Worm (Caenorhabditis elegans) whole organism, L4 larva: ENCODE measurements around the gene F54D5.3.
A peak's percentile ranks its signal among the peaks of the same experiment; 100 is the strongest.

ENCODE experiments used
- ZK337.2 ChIP-seq: fragments of 200-800 bp; sonication (Bioruptor generic); IDR thresholded peaks from 2 replicates; pipeline ENCODE4 v1.3.6; 2022; ENCODE audit warnings: missing genetic modification reagents, missing genetic modification characterization, missing compliant biosample characterization
- aha-1 ChIP-seq: fragments of 150-350 bp; peaks from one replicate; lab custom pipeline; 2014; ENCODE audit warnings: missing biosample characterization, missing genetic modification characterization
- aly-2 ChIP-seq: sonication (generic microtip); optimal IDR thresholded peaks from 2 replicates; lab custom pipeline; 2018; ENCODE audit warnings: missing biosample characterization, missing genetic modification characterization
- ceh-44 ChIP-seq: fragments of 200-800 bp; sonication (Bioruptor generic); IDR thresholded peaks from 2 replicates; pipeline ENCODE4 v1.3.6; 2022; ENCODE audit warnings: missing genetic modification reagents, missing genetic modification characterization, missing compliant biosample characterization
- ces-1 ChIP-seq: fragments of 150-350 bp; sonication (generic microtip); optimal IDR thresholded peaks from 4 replicates; lab custom pipeline; 2014; ENCODE audit warnings: missing biosample characterization, missing genetic modification reagents, missing genetic modification characterization
- ctbp-1 ChIP-seq: fragments of 200-800 bp; sonication (Bioruptor generic); IDR thresholded peaks from 2 replicates; pipeline ENCODE4 v1.3.6; 2022; ENCODE audit warnings: missing genetic modification reagents, missing genetic modification characterization, missing compliant biosample characterization
- daf-16 ChIP-seq, 3 experiments: sonication (generic microtip); optimal IDR thresholded peaks; 2 replicates each; lab custom pipeline; 2016 to 2017; ENCODE audit warnings: missing genetic modification characterization in 3 of 3, missing genetic modification reagents in 3 of 3, mild to moderate bottlenecking in 2 of 3, missing compliant biosample characterization in 2 of 3, missing biosample characterization in 1 of 3, moderate library complexity in 1 of 3
- daf-8 ChIP-seq: fragments of 200-800 bp; sonication (Bioruptor generic); IDR thresholded peaks from 2 replicates; pipeline ENCODE4 v1.3.6; 2022; ENCODE audit warnings: missing genetic modification characterization, missing compliant biosample characterization
- dpl-1 ChIP-seq: fragments of 150-350 bp; optimal IDR thresholded peaks from 2 replicates; lab custom pipeline; 2014; ENCODE audit warnings: missing biosample characterization, missing genetic modification reagents, missing genetic modification characterization
- dve-1 ChIP-seq: sonication (generic microtip); optimal IDR thresholded peaks from 2 replicates; lab custom pipeline; 2017; ENCODE audit warnings: antibody characterized with exemption, mild to moderate bottlenecking, missing genetic modification characterization, missing compliant biosample characterization; ENCODE audit not compliant: insufficient read depth
- egl-43 ChIP-seq: fragments of 200-800 bp; sonication (Bioruptor generic); IDR thresholded peaks from 2 replicates; pipeline ENCODE4 v1.3.6; 2022; ENCODE audit warnings: missing genetic modification reagents, missing genetic modification characterization, missing compliant biosample characterization
- fkh-10 ChIP-seq: fragments of 150-350 bp; optimal IDR thresholded peaks from 2 replicates; lab custom pipeline; 2014; ENCODE audit warnings: missing biosample characterization, missing genetic modification reagents, missing genetic modification characterization
- fos-1 ChIP-seq: fragments of 150-350 bp; optimal IDR thresholded peaks from 2 replicates; lab custom pipeline; 2014; ENCODE audit warnings: missing biosample characterization, missing genetic modification characterization
- gei-8 ChIP-seq: fragments of 200-800 bp; sonication (Bioruptor generic); optimal IDR thresholded peaks from 2 replicates; lab custom pipeline; 2018; ENCODE audit warnings: mild to moderate bottlenecking, missing genetic modification characterization, missing compliant biosample characterization
- hif-1 ChIP-seq, 2 experiments: sonication (generic microtip); optimal IDR thresholded peaks; 2 replicates each; lab custom pipeline; 2016 to 2017; ENCODE audit warnings: missing compliant biosample characterization in 2 of 2, missing genetic modification characterization in 2 of 2, missing genetic modification reagents in 2 of 2, missing genotype in 2 of 2, mild to moderate bottlenecking in 1 of 2
- hmg-1.1 ChIP-seq: fragments of 200-800 bp; sonication (Bioruptor generic); IDR thresholded peaks from 2 replicates; pipeline ENCODE4 v1.3.6; 2022; ENCODE audit warnings: missing genetic modification reagents, missing genetic modification characterization, missing compliant biosample characterization
- lim-7 ChIP-seq: fragments of 200-800 bp; sonication (Bioruptor generic); IDR thresholded peaks from 2 replicates; pipeline ENCODE4 v1.3.6; 2022; ENCODE audit warnings: missing genetic modification characterization, missing compliant biosample characterization
- lin-1 ChIP-seq: fragments of 200-800 bp; sonication (Bioruptor generic); IDR thresholded peaks from 2 replicates; pipeline ENCODE4 v1.3.6; 2022; ENCODE audit warnings: missing genetic modification reagents, missing genetic modification characterization, missing compliant biosample characterization
- lin-13 ChIP-seq: fragments of 150-350 bp; optimal IDR thresholded peaks from 2 replicates; lab custom pipeline; 2014; ENCODE audit warnings: missing biosample characterization, missing genetic modification reagents, missing genetic modification characterization
- lin-38 ChIP-seq: fragments of 200-800 bp; sonication (Bioruptor generic); IDR thresholded peaks from 2 replicates; pipeline ENCODE4 v1.3.6; 2022; ENCODE audit warnings: missing genetic modification reagents, missing genetic modification characterization, missing compliant biosample characterization
- lir-3 ChIP-seq: sonication (generic microtip); optimal IDR thresholded peaks from 2 replicates; lab custom pipeline; 2016; ENCODE audit warnings: mild to moderate bottlenecking, missing genetic modification characterization, missing compliant biosample characterization
- lsy-2 ChIP-seq, 2 experiments: fragments of 150-350 bp in 1 of 2; sonication (generic microtip) in 1 of 2; optimal IDR thresholded peaks; 2 replicates each; lab custom pipeline; 2014 to 2017; ENCODE audit warnings: missing biosample characterization in 2 of 2, missing genetic modification characterization in 2 of 2
- mdl-1 ChIP-seq, 2 experiments: fragments of 150-350 bp in 1 of 2; sonication (generic microtip) in 1 of 2; optimal IDR thresholded peaks; 2 replicates each; lab custom pipeline; 2014 to 2017; ENCODE audit warnings: missing biosample characterization in 2 of 2, missing genetic modification characterization in 2 of 2
- mes-2 ChIP-seq: sonication (generic microtip); optimal IDR thresholded peaks from 2 replicates; lab custom pipeline; 2016; ENCODE audit warnings: missing genotype, mild to moderate bottlenecking, missing genetic modification characterization, missing compliant biosample characterization; ENCODE audit not compliant: poor library complexity, severe bottlenecking
- mxl-2 ChIP-seq: fragments of 200-800 bp; sonication (Bioruptor generic); conservative IDR thresholded peaks from 2 replicates; pipeline ENCODE4 v1.3.6; 2022; ENCODE audit warnings: missing genetic modification reagents, missing genetic modification characterization, missing compliant biosample characterization
- nhr-237 ChIP-seq: sonication (generic microtip); optimal IDR thresholded peaks from 2 replicates; lab custom pipeline; 2017; ENCODE audit warnings: missing biosample characterization, missing genetic modification characterization
- nhr-28 ChIP-seq: fragments of 150-350 bp; optimal IDR thresholded peaks from 2 replicates; lab custom pipeline; 2014; ENCODE audit warnings: missing biosample characterization, missing genetic modification characterization
- pha-4 ChIP-seq, 2 experiments: fragments of 150-350 bp in 1 of 2; fragments of 200-800 bp in 1 of 2; sonication (Bioruptor generic) in 1 of 2; IDR thresholded peaks in 1 of 2; optimal IDR thresholded peaks in 1 of 2; 2 replicates each; pipeline versions ENCODE4 v1.3.6 to Lab custom; 2014 to 2022; ENCODE audit warnings: missing genetic modification characterization in 2 of 2, missing genetic modification reagents in 2 of 2, missing biosample characterization in 1 of 2, missing compliant biosample characterization in 1 of 2
- php-3 ChIP-seq: fragments of 200-800 bp; sonication (Bioruptor generic); IDR thresholded peaks from 2 replicates; pipeline ENCODE4 v1.3.6; 2022; ENCODE audit warnings: missing genetic modification reagents, missing genetic modification characterization, missing compliant biosample characterization
- pqm-1 ChIP-seq: sonication (generic microtip); optimal IDR thresholded peaks from 2 replicates; lab custom pipeline; 2017; ENCODE audit warnings: missing biosample characterization, missing genetic modification characterization
- rbr-2 ChIP-seq: sonication (generic microtip); optimal IDR thresholded peaks from 2 replicates; lab custom pipeline; 2016; ENCODE audit warnings: missing genotype, missing genetic modification characterization, missing compliant biosample characterization
- set-16 ChIP-seq: fragments of 200-800 bp; sonication (Bioruptor generic); IDR thresholded peaks from 2 replicates; pipeline ENCODE4 v1.3.6; 2022; ENCODE audit warnings: missing genetic modification reagents, missing genetic modification characterization, missing compliant biosample characterization
- spr-1 ChIP-seq: sonication (generic microtip); optimal IDR thresholded peaks from 2 replicates; lab custom pipeline; 2016; ENCODE audit warnings: mild to moderate bottlenecking, missing genetic modification characterization, missing compliant biosample characterization
- unc-130 ChIP-seq: sonication (generic microtip); optimal IDR thresholded peaks from 2 replicates; lab custom pipeline; 2016; ENCODE audit warnings: missing genetic modification reagents, missing genetic modification characterization, missing compliant biosample characterization
- unc-62 ChIP-seq, 3 experiments: fragments of 150-350 bp in 1 of 3; sonication (generic microtip); optimal IDR thresholded peaks in 2 of 3; peaks in 1 of 3; 1 replicate in 1 of 3; 2 replicates in 2 of 3; lab custom pipeline; 2014 to 2017; ENCODE audit warnings: missing biosample characterization in 3 of 3, missing genetic modification characterization in 3 of 3, missing genetic modification reagents in 3 of 3, missing genotype in 1 of 3
- zag-1 ChIP-seq: fragments of 150-350 bp; optimal IDR thresholded peaks from 2 replicates; lab custom pipeline; 2014; ENCODE audit warnings: missing biosample characterization, missing genetic modification characterization
- zfp-2 ChIP-seq: sonication (generic microtip); optimal IDR thresholded peaks from 2 replicates; lab custom pipeline; 2016; ENCODE audit warnings: mild to moderate bottlenecking, missing genetic modification characterization, missing compliant biosample characterization
- zfp-3 ChIP-seq: fragments of 200-800 bp; sonication (Bioruptor generic); conservative IDR thresholded peaks from 2 replicates; pipeline ENCODE4 v1.3.6; 2022; ENCODE audit warnings: missing genetic modification reagents, missing genetic modification characterization, missing compliant biosample characterization
- ztf-11 ChIP-seq: fragments of 150-350 bp; optimal IDR thresholded peaks from 2 replicates; lab custom pipeline; 2014; ENCODE audit warnings: missing biosample characterization, missing genetic modification characterization

Gene F54D5.3

ce11 chrII:11578327-11578726 is 6.7 kb downstream of the F54D5.3 start, which contains the start of gene smc-6:
smc-6 (plus strand) TSS chrII:11578716.
- TF ChIP-seq zfp-2, result no peak
- peak; percentile 18 for TF ChIP-seq fkh-10 (GFP tag; lab: Kevin White, UChicago)
- peak; percentile 83 for TF ChIP-seq mes-2 (tag; lab: Kevin White, UChicago)
- TF ChIP-seq ceh-44 (GFP tag; lab: Robert Waterston, UW), result no peak
- TF ChIP-seq daf-16 (GFP tag; optimal IDR thresholded peaks at IDR 0.05; lab: Kevin White, UChicago), result no peak
- peak; percentile 16 for TF ChIP-seq daf-16 (tag; optimal IDR thresholded peaks at IDR 0.05; lab: Kevin White, UChicago)
- TF ChIP-seq dve-1 (tag; lab: Kevin White, UChicago), result peak; percentile 27
- peak; percentile 13 for TF ChIP-seq nhr-28 (tag; lab: Kevin White, UChicago)
- no peak for TF ChIP-seq pha-4 (GFP tag; IDR thresholded peaks at IDR 0.05; lab: Robert Waterston, UW)
- TF ChIP-seq pha-4 (tag; optimal IDR thresholded peaks at IDR 0.05; lab: Kevin White, UChicago), result peak; percentile 47
- TF ChIP-seq hmg-1.1 (GFP tag; lab: Robert Waterston, UW), result peak; percentile 40; the same call in 1 of the 2 replicates
- TF ChIP-seq nhr-237, result no peak
- peak; percentile 65 for TF ChIP-seq dpl-1 (GFP tag; lab: Kevin White, UChicago)
- TF ChIP-seq aha-1 (tag; lab: Kevin White, UChicago), result peak; percentile 56

DNA sequence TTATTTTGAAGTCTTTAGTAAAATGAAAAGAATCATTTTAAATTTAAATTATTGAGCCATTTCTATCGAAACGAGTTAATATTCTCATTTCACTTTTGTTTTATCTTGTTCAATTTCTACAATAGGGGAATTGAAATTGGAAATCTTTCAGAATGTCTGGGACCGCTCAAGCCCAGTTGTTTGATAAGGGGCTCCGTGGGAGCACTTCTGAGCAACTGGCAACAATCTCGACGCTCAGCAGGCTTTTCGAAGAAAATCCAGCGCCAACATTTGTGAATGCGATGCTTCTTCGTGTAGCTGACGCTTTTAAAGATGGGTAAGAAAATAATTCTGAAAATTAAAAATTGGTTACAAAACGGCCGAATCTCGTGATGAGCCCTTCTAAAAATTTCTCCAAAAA is 11.1 kb downstream of the F54D5.3 start, which contains the start of gene ints-7:
ints-7 (plus strand) TSS at position 152 of the 400 bp plus-strand sequence.
- TF ChIP-seq lin-38 (GFP tag; lab: Robert Waterston, UW) (peak; percentile 30; the same call in 1 of the 2 replicates), lir-3 (no peak)

DNA sequence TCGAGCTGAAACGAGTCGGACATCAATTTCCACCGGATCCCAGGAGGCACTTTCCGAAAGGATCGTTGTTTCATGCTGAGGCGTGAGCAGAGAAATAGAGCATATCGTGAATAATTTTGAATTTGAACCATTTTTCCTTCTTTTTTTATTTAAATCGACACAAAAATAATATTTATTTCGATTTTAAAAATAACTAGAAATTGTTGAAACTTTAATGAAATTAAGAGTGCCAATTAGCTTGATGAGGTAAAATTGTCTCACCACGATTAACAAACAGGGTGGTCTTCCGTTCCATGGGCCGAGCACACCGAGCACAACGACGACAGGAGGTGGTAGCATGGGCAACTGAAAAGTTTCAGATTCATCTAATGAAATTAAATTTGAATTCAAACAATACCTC is 16.7 kb downstream of the F54D5.3 start:
- TF ChIP-seq unc-62 (GFP tag; optimal IDR thresholded peaks at IDR 0.05 in 1 of 2; lab: Kevin White, UChicago) (peak in 1 of 2 experiments; percentile 61), unc-62 (tag; optimal IDR thresholded peaks at IDR 0.05; lab: Kevin White, UChicago) (no peak), egl-43 (GFP tag; lab: Robert Waterston, UW) (no peak)

- no peak for TF ChIP-seq daf-8 (GFP tag; lab: Robert Waterston, UW)
- TF ChIP-seq aha-1 (tag; lab: Kevin White, UChicago), result peak; percentile 69
- TF ChIP-seq spr-1 (tag; lab: Kevin White, UChicago), result no peak
- TF ChIP-seq lin-13 (GFP tag; lab: Kevin White, UChicago), result no peak
These were observed 20.0 kb downstream of the F54D5.3 start for ce11 chrII:11591558-11591957.

DNA sequence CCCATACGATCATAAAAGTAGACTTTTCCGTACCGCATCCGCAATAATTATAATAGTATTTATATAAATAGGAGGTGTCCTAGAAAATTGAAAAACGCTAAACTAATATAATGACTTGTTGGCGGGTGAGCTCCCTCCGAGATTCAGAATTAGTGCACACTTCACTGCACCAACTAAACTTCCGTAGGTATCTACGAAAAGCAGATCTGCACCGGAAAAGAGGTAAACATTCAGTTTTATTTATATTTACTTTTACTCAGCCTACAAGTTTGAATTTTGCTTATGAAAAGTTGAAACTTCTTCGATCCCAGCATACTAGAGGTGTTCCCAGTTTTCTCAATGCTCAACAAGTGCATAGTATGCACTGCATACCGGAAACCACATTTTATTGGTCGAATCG is 20.4 kb downstream of the F54D5.3 start, which contains the start of gene F07A11.1:
F07A11.1 (minus strand) TSS at position 101 of the 400 bp plus-strand sequence.
- TF ChIP-seq unc-130 (GFP tag; lab: Kevin White, UChicago) (peak; percentile 10), zfp-3 (no peak), fos-1 (no peak), mxl-2 (no peak), hif-1 (tag; optimal IDR thresholded peaks at IDR 0.05; lab: Kevin White, UChicago) (no peak), rbr-2 (tag; lab: Kevin White, UChicago) (no peak), ZK337.2 (GFP tag; lab: Robert Waterston, UW) (no peak), ces-1 (GFP tag; lab: Kevin White, UChicago) (no peak)

DNA sequence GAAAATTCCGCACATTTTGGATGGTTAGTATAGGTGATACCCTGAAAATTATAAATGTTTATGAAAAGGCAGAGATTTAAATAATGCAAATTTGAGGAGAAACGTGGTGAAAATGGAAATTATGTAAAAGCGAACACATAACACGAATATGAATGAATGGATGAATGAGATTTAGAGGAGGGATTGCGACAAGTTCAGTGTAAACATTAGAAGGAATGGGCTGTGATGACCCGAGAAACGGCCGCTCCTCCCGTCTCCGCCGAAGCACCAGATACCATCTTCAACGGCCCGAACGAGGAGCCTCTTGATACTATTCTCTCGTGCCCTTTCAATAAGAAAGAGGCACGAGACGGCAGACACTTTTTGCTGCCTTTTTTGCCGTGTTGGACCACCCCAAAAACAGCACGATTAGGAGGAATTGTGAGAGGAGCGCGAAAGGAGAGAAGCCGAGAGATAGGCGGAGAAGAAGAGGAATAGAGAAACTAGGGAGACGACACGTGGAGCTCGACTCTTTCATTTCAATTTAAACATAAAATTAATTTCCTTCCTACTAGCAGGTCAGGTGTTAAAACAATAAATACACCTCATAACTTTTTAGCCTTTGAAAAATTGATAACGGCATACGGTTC is 23.9 kb downstream of the F54D5.3 start, which contains the start of gene gfat-1:
gfat-1 (minus strand) TSS at position 51 of the 629 bp plus-strand sequence.
- peak; percentile 37 to 89 for TF ChIP-seq mdl-1 (tag; optimal IDR thresholded peaks at IDR 0.05; lab: Kevin White, UChicago)
- no peak for TF ChIP-seq php-3
- TF ChIP-seq lsy-2 (tag; optimal IDR thresholded peaks at IDR 0.05; lab: Kevin White, UChicago), result peak in 1 of 2 experiments; percentile 17
- no peak for TF ChIP-seq pqm-1 (tag; lab: Kevin White, UChicago)
- TF ChIP-seq lin-1 (GFP tag; lab: Robert Waterston, UW), result no peak
- 0 out of 2 replicates have a peak, but pooled peaks have one; percentile 34 for TF ChIP-seq ctbp-1 (GFP tag; lab: Robert Waterston, UW)
- TF ChIP-seq gei-8 (GFP tag; lab: Kevin White, UChicago), result no peak
- no peak for TF ChIP-seq ztf-11 (tag; lab: Kevin White, UChicago)
- peak; percentile 32 for TF ChIP-seq set-16 (GFP tag; lab: Robert Waterston, UW)
- TF ChIP-seq daf-8 (GFP tag; lab: Robert Waterston, UW), result no peak
- TF ChIP-seq dpl-1 (GFP tag; lab: Kevin White, UChicago), result peak; percentile 9
- TF ChIP-seq aly-2 (tag; lab: Kevin White, UChicago), result no peak
- no peak for TF ChIP-seq ZK337.2 (GFP tag; lab: Robert Waterston, UW)
- 0 out of 2 replicates have a peak, but pooled peaks have one; percentile 8 for TF ChIP-seq lim-7 (GFP tag; lab: Robert Waterston, UW)
- TF ChIP-seq nhr-28 (tag; lab: Kevin White, UChicago), result no peak
- TF ChIP-seq zag-1 (tag; lab: Kevin White, UChicago), result no peak
